Worm (Caenorhabditis elegans): Measurements from ENCODE around the gene T23F6.3.

Gene T23F6.3

DNA sequence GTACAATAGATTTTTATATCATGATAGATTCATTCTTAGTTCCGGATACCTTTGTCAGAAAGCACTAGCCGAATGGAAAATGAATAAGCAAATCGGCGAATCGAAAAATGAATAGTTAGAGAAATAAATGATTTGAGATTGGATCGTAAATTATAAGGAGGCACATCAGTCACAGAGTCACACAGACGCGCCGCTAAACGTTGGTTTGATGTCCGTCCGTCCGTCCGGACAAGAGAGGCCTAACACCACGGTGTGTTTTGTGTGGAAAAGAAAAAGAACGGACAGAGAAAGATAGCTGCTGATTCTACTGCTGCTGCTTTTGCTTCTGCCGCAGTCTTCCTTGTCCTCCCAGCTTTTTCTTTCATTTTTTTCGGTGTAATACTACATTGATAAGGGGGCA lies 23.6 kb downstream of the T23F6.3 start:
- no peak for TF ChIP-seq zip-5 (tag; optimal IDR thresholded peaks at IDR 0.05)
- TF ChIP-seq che-1 (tag; optimal IDR thresholded peaks at IDR 0.05) = no peak
- no peak for TF ChIP-seq fkh-6 (tag; optimal IDR thresholded peaks at IDR 0.05)
- TF ChIP-seq unc-55 (GFP tag; optimal IDR thresholded peaks at IDR 0.05) = peak; percentile 51
- TF ChIP-seq ceh-18 (tag; optimal IDR thresholded peaks at IDR 0.05) = no peak
- TF ChIP-seq K02D7.2 (tag; optimal IDR thresholded peaks at IDR 0.05) = no peak
- TF ChIP-seq odd-2 (tag; optimal IDR thresholded peaks at IDR 0.05) = no peak

DNA sequence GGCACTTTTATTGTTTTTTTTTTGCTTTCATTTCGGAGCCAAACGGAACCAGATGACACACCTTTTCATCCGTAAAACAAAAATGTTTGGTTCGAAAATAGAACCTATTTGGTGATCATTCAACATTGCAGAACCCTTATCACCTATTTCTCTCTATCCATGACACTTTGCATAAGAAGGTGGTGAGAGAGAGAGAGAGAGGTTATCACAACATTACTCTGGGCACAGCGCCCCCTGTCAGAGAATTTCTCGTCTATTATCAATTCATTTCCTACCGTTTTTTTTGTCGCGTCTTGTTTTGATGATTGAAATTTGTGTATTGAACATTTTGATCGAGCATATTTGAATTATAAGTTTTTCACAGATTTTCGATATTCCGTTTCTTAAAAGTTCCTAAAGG lies 24.4 kb downstream of the T23F6.3 start:
- TF ChIP-seq unc-3 (GFP tag; conservative IDR thresholded peaks at IDR 0.05) = no peak
- TF ChIP-seq unc-3 (tag; optimal IDR thresholded peaks at IDR 0.05) = no peak

DNA sequence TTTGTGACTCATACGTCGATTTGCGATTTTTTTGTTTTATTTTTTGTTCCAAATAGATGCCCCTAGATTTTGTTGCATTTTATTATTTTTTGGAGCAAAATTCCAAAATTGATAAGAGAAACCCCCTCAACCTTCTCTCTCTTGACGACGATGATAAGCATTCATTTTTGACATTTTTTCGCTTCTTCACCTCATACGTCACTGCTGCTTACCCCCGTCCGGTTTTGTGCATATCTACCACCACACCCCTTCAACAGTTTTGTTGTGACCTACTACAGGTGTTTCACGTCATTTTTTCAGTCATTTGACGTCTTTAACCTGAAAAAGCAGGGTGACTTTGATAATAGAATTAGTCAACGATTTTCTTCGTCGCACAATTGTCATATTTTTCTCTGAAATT lies 25.7 kb downstream of the T23F6.3 start:
- no peak for TF ChIP-seq ceh-31 (tag; optimal IDR thresholded peaks at IDR 0.05)
- TF ChIP-seq ceh-22 (tag; optimal IDR thresholded peaks at IDR 0.05) = no peak
- no peak for TF ChIP-seq che-1 (tag; optimal IDR thresholded peaks at IDR 0.05)
- TF ChIP-seq Y22D7AL.16 (tag; optimal IDR thresholded peaks at IDR 0.05) = no peak
- no peak for TF ChIP-seq rnt-1 (tag; optimal IDR thresholded peaks at IDR 0.05)
- TF ChIP-seq ceh-45 (GFP tag; IDR thresholded peaks at IDR 0.05) = no peak
- TF ChIP-seq madf-2 (tag; optimal IDR thresholded peaks at IDR 0.05) = no peak
- TF ChIP-seq pat-9 (tag; optimal IDR thresholded peaks at IDR 0.05) = no peak
- no peak for TF ChIP-seq ttx-3 (tag; optimal IDR thresholded peaks at IDR 0.05)
- TF ChIP-seq ceh-24 (tag; optimal IDR thresholded peaks at IDR 0.05) = no peak
- TF ChIP-seq ceh-18 (tag; optimal IDR thresholded peaks at IDR 0.05) = no peak

DNA sequence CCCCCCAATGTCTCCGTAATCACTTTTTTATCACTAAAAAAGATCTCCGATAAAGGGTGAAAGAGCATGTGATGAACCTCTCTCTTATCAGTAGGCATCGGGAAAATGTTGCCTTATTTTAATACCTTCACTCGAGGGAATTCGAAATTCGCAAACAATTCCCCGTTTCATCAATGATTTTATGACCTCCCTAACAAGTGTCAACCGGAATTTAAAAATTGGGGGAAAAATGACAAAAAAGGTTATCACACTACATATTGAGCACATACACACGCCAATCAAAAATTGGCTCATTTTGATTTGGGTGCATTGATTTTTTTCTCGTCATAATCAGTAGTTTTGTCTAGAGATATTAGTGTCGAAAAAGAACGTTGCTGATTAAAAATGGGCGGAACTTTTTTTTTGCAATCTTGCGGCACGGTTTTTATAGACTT lies 34.8 kb downstream of the T23F6.3 start:
- TF ChIP-seq elt-2 (tag; optimal IDR thresholded peaks at IDR 0.05) = peak; percentile 95
- TF ChIP-seq eyg-1 (tag; optimal IDR thresholded peaks at IDR 0.05) = no peak
- no peak for TF ChIP-seq syd-9 (tag; optimal IDR thresholded peaks at IDR 0.05)

DNA sequence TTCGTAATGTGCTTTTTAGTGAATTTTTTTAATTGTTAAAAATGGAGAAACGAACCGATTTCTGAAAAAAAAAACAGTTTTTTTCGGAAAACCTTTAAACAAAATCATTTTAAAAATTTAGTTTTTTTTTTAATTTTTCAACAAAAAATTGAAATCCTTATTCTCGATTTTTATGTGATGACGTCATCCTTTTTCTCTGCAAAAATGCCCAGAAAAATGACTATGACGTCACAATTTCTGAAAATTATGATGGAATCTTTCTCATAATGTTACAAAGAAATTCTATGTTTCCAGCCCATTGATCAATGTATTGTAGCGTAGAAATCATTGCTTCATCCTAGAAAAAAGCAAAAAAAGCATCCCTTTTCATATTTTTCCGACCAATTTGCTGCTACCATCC lies 35.3 kb downstream of the T23F6.3 start:
- no peak for TF ChIP-seq ceh-31 (tag; optimal IDR thresholded peaks at IDR 0.05)
- no peak for TF ChIP-seq F13H6.1 (tag; optimal IDR thresholded peaks at IDR 0.05)
- TF ChIP-seq tbx-2 (tag; optimal IDR thresholded peaks at IDR 0.05) = no peak
- no peak for TF ChIP-seq sox-2 (GFP tag; IDR thresholded peaks at IDR 0.05)
- TF ChIP-seq dmd-4 (tag; optimal IDR thresholded peaks at IDR 0.05; ENCODE audit: borderline replicate concordance) = no peak
- TF ChIP-seq che-1 (tag; optimal IDR thresholded peaks at IDR 0.05) = no peak
- no peak for TF ChIP-seq pros-1 (tag; optimal IDR thresholded peaks at IDR 0.05)
- no peak for TF ChIP-seq unc-3 (GFP tag; conservative IDR thresholded peaks at IDR 0.05)
- no peak for TF ChIP-seq unc-3 (tag; optimal IDR thresholded peaks at IDR 0.05)
- no peak for TF ChIP-seq rnt-1 (tag; optimal IDR thresholded peaks at IDR 0.05)
- no peak for TF ChIP-seq C08G9.2 (tag; optimal IDR thresholded peaks at IDR 0.05)

- TF ChIP-seq ahr-1 (tag; optimal IDR thresholded peaks at IDR 0.05) (no peak), lim-6 (tag; optimal IDR thresholded peaks at IDR 0.05) (no peak), C38D4.7 (GFP tag; optimal IDR thresholded peaks at IDR 0.05) (no peak)
These were observed 36.2 kb downstream of the T23F6.3 start, which contains the start of gene T23B5.3 for ce11 chrIV:12688370-12688769. TSS of gene T23B5.3 (plus strand) at chrIV:12688670.

DNA sequence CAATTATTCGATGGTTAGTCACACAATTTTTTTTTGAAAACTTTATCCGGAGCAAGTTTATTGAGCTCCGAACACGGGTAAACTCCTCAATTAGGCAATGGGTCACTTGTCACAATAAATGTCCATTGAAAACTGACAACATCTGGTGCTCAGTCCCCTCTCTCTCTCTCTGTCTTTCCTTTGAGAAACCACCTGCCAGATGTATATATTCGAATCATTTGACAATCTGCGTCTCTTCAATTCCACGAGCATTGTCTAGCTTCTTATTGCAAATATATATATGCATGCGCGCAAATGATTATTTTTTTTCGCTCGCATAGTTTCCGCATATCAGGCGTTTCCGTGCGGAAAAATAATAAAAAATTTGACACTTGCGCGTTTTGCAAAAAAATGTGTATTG lies 38.7 kb downstream of the T23F6.3 start:
- peak; percentile 71 for TF ChIP-seq hlh-30 (tag; optimal IDR thresholded peaks at IDR 0.05; ENCODE audit: insufficient read depth)
- no peak for TF ChIP-seq ets-4 (tag; optimal IDR thresholded peaks at IDR 0.05)
- no peak for TF ChIP-seq nhr-232 (tag; optimal IDR thresholded peaks at IDR 0.05)
- peak; percentile 32 for TF ChIP-seq ceh-31 (tag; optimal IDR thresholded peaks at IDR 0.05)
- TF ChIP-seq ceh-6 (GFP tag; optimal IDR thresholded peaks at IDR 0.05) = no peak
- no peak for TF ChIP-seq ceh-45 (GFP tag; IDR thresholded peaks at IDR 0.05)
- TF ChIP-seq F13H6.1 (tag; optimal IDR thresholded peaks at IDR 0.05) = no peak
- no peak for TF ChIP-seq ceh-34 (tag; optimal IDR thresholded peaks at IDR 0.05)
- TF ChIP-seq nfya-1 (tag; optimal IDR thresholded peaks at IDR 0.05) = peak; percentile 11
- no peak for TF ChIP-seq gmeb-2 (tag; optimal IDR thresholded peaks at IDR 0.05)
- TF ChIP-seq unc-42 (tag; optimal IDR thresholded peaks at IDR 0.05) = no peak
- no peak for TF ChIP-seq pros-1 (tag; optimal IDR thresholded peaks at IDR 0.05)
- no peak for TF ChIP-seq sox-4 (tag; optimal IDR thresholded peaks at IDR 0.05)
- peak; percentile 60 for TF ChIP-seq unc-55 (GFP tag; optimal IDR thresholded peaks at IDR 0.05)
- no peak for TF ChIP-seq C38D4.7 (GFP tag; optimal IDR thresholded peaks at IDR 0.05)
- TF ChIP-seq C08G9.2 (tag; optimal IDR thresholded peaks at IDR 0.05) = no peak
- TF ChIP-seq hlh-8 (tag; optimal IDR thresholded peaks at IDR 0.05) = peak; percentile 87
